Fruit fly (Drosophila melanogaster) whole organism: ENCODE data around the gene Dsk.
"Not testable (repeated sequence)": the region's sequence is repeated elsewhere in the genome, so short reads cannot be mapped to it uniquely, and the experiment has no call there.

Source experiments
- CG8478 ChIP-seq: fragments of >200 bp; optimal IDR thresholded peaks from 2 replicates; lab custom pipeline; 2018; ENCODE audit warnings: inconsistent platforms
- Dll ChIP-seq: fragments of >200 bp; optimal IDR thresholded peaks from 2 replicates; lab custom pipeline; 2017
- EcR ChIP-seq, 2 experiments: fragments of >200 bp; optimal IDR thresholded peaks; 2 replicates each; lab custom pipeline; 2017; ENCODE audit warnings: missing biosample characterization in 2 of 2, missing genetic modification characterization in 2 of 2, missing genetic modification reagents in 2 of 2
- pan ChIP-seq: fragments of >200 bp; optimal IDR thresholded peaks from 2 replicates; lab custom pipeline; 2017
- psq ChIP-seq: fragments of >200 bp; optimal IDR thresholded peaks from 2 replicates; lab custom pipeline; 2017
- usp ChIP-seq: fragments of >200 bp; optimal IDR thresholded peaks from 2 replicates; lab custom pipeline; 2017; ENCODE audit warnings: missing biosample characterization, missing genetic modification characterization, mixed read lengths

The Dsk gene

dm6 chr3R:4214601-4215000, 24.5 kb upstream of the Dsk start:
- TF ChIP-seq Dll (lab: Kevin White, UChicago): peak; percentile 14
- no peak for TF ChIP-seq psq (lab: Kevin White, UChicago)

dm6 chr3R:4214038-4214437, 24.0 kb upstream of the Dsk start:
- TF ChIP-seq psq (lab: Kevin White, UChicago) (no peak), usp (GFP tag; lab: Kevin White, UChicago) (no peak), pan (lab: Kevin White, UChicago) (no peak), CG8478 (lab: Kevin White, UChicago) (no peak), Dll (lab: Kevin White, UChicago) (no peak), EcR (GFP tag; optimal IDR thresholded peaks at IDR 0.05; lab: Kevin White, UChicago) (peak in 1 of 2 experiments; percentile 70)

dm6 chr3R:4211483-4211882, 21.4 kb upstream of the Dsk start, which contains the start of gene aux:
Gene aux, plus strand, starts transcription at chr3R:4211783.
- not testable (repeated sequence) for TF ChIP-seq usp (GFP tag; lab: Kevin White, UChicago); EcR (GFP tag; optimal IDR thresholded peaks at IDR 0.05; lab: Kevin White, UChicago); Dll (lab: Kevin White, UChicago)

dm6 chr3R:4197055-4197454, 7.0 kb upstream of the Dsk start, which contains the start of gene beta-Man:
Gene beta-Man, plus strand, starts transcription at chr3R:4197206.
- TF ChIP-seq EcR (GFP tag; optimal IDR thresholded peaks at IDR 0.05; lab: Kevin White, UChicago) (no peak), Dll (lab: Kevin White, UChicago) (no peak), psq (lab: Kevin White, UChicago) (no peak), usp (GFP tag; lab: Kevin White, UChicago) (no peak), pan (lab: Kevin White, UChicago) (no peak), CG8478 (lab: Kevin White, UChicago) (no peak)

dm6 chr3R:4186820-4187540, 3.1 kb downstream of the Dsk start:
- no peak for TF ChIP-seq Dll (lab: Kevin White, UChicago)
- no peak for TF ChIP-seq EcR (GFP tag; optimal IDR thresholded peaks at IDR 0.05; lab: Kevin White, UChicago)
- no peak for TF ChIP-seq pan (lab: Kevin White, UChicago)
- no peak for TF ChIP-seq usp (GFP tag; lab: Kevin White, UChicago)
- TF ChIP-seq psq (lab: Kevin White, UChicago): no peak
- no peak for TF ChIP-seq CG8478 (lab: Kevin White, UChicago)

- TF ChIP-seq usp (GFP tag; lab: Kevin White, UChicago) (no peak), Dll (lab: Kevin White, UChicago) (no peak)
Observed at dm6 chr3R:4180543-4181214, 9.4 kb downstream of the Dsk start.

- TF ChIP-seq CG8478 (lab: Kevin White, UChicago): no peak
Observed at dm6 chr3R:4178750-4179485, 11.1 kb downstream of the Dsk start.

dm6 chr3R:4176728-4177127, 13.3 kb downstream of the Dsk start:
- no peak for TF ChIP-seq usp (GFP tag; lab: Kevin White, UChicago)
- no peak for TF ChIP-seq Dll (lab: Kevin White, UChicago)
- no peak for TF ChIP-seq EcR (GFP tag; optimal IDR thresholded peaks at IDR 0.05; lab: Kevin White, UChicago)
- no peak for TF ChIP-seq pan (lab: Kevin White, UChicago)
- no peak for TF ChIP-seq psq (lab: Kevin White, UChicago)

dm6 chr3R:4174975-4175374, 15.1 kb downstream of the Dsk start:
- TF ChIP-seq pan (lab: Kevin White, UChicago) (no peak), CG8478 (lab: Kevin White, UChicago) (no peak), psq (lab: Kevin White, UChicago) (no peak), Dll (lab: Kevin White, UChicago) (no peak), EcR (GFP tag; optimal IDR thresholded peaks at IDR 0.05; lab: Kevin White, UChicago) (no peak), usp (GFP tag; lab: Kevin White, UChicago) (no peak)

- no peak for TF ChIP-seq CG8478 (lab: Kevin White, UChicago)
- TF ChIP-seq Dll (lab: Kevin White, UChicago): no peak
- TF ChIP-seq pan (lab: Kevin White, UChicago): no peak
- no peak for TF ChIP-seq psq (lab: Kevin White, UChicago)
Observed at dm6 chr3R:4174470-4174869, 15.6 kb downstream of the Dsk start, which contains the start of gene CG12581. Gene CG12581, plus strand, starts transcription at chr3R:4174632.

- TF ChIP-seq CG8478 (lab: Kevin White, UChicago) (no peak), psq (lab: Kevin White, UChicago) (no peak), usp (GFP tag; lab: Kevin White, UChicago) (no peak), EcR (GFP tag; optimal IDR thresholded peaks at IDR 0.05; lab: Kevin White, UChicago) (no peak), Dll (lab: Kevin White, UChicago) (no peak), pan (lab: Kevin White, UChicago) (no peak)
Observed at dm6 chr3R:4162135-4162534, 27.9 kb downstream of the Dsk start, which contains the start of gene CG40198. Gene CG40198, minus strand, starts transcription at chr3R:4162235.
